Fruit fly (Drosophila melanogaster): ENCODE results near the gene ttm3.

ttm3 gene

dm6 chr2L:22065243-22065642, 14.2 kb upstream of the ttm3 start, which contains the start of gene CG42597:
CG42597 (minus strand) TSS chr2L:22065343.
- TF ChIP-seq Sox102F (GFP tag; optimal IDR thresholded peaks at IDR 0.05) (no peak), Blimp-1 (GFP tag; optimal IDR thresholded peaks at IDR 0.05) (no peak), CG11762 (GFP tag; optimal IDR thresholded peaks at IDR 0.05; ENCODE audit: insufficient read depth) (no peak), CG8119 (GFP tag; IDR thresholded peaks at IDR 0.05) (no peak), Eip75B (GFP tag; optimal IDR thresholded peaks at IDR 0.05) (no peak), Sox15 (GFP tag; optimal IDR thresholded peaks at IDR 0.05) (no peak), acj6 (GFP tag; optimal IDR thresholded peaks at IDR 0.05) (no peak), eg (GFP tag; IDR thresholded peaks at IDR 0.05) (no peak), CG11902 (GFP tag; optimal IDR thresholded peaks at IDR 0.05) (no peak), cyc (GFP tag; optimal IDR thresholded peaks at IDR 0.05) (no peak), Gug (GFP tag; IDR thresholded peaks at IDR 0.05) (no peak), fkh (GFP tag; optimal IDR thresholded peaks at IDR 0.05) (no peak)

DNA sequence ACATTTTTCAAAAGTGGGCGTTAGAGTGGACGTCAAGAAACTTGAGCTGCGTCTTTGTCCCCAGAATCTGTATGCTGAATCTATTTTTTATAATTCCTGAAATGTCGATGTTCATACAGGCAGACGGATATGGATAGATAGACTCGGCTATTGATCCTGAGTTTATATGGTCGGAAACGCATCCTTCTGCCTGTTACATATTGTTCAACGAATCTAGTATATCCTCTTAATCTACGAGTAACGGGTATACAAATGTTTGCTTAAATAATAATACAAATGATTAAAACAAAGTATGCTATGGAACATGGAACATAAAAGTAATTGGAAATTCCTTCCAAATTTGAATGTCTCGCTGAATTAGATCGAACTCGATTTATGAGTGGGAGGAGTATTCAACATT, 8.6 kb upstream of the ttm3 start, which contains the start of gene tplus3a:
tplus3a (plus strand) TSS at position 301 of the 400 bp plus-strand sequence.
- TF ChIP-seq CG4318 (GFP tag; optimal IDR thresholded peaks at IDR 0.05): no peak
- TF ChIP-seq CG10669 (GFP tag; optimal IDR thresholded peaks at IDR 0.05): no peak
- no peak for TF ChIP-seq Hr39 (GFP tag; optimal IDR thresholded peaks at IDR 0.05)
- no peak for TF ChIP-seq dac (GFP tag; optimal IDR thresholded peaks at IDR 0.05)
- no peak for TF ChIP-seq cyc (GFP tag; optimal IDR thresholded peaks at IDR 0.05)
- no peak for TF ChIP-seq spab (GFP tag; optimal IDR thresholded peaks at IDR 0.05)
- no peak for TF ChIP-seq CG6792 (GFP tag; optimal IDR thresholded peaks at IDR 0.05)
- TF ChIP-seq lz (GFP tag; optimal IDR thresholded peaks at IDR 0.05): no peak
- TF ChIP-seq CG6808 (GFP tag; optimal IDR thresholded peaks at IDR 0.05): no peak
- no peak for TF ChIP-seq Sox14 (GFP tag; optimal IDR thresholded peaks at IDR 0.05)
- TF ChIP-seq dsx (GFP tag; optimal IDR thresholded peaks at IDR 0.05; ENCODE audit: poor library complexity, severe bottlenecking): no peak
- TF ChIP-seq Sox102F (GFP tag; optimal IDR thresholded peaks at IDR 0.05): no peak
- TF ChIP-seq topi (GFP tag; optimal IDR thresholded peaks at IDR 0.05): no peak
- no peak for TF ChIP-seq net (GFP tag; optimal IDR thresholded peaks at IDR 0.05)
- TF ChIP-seq CG6276 (GFP tag; optimal IDR thresholded peaks at IDR 0.05): no peak
- no peak for TF ChIP-seq CG11294 (GFP tag; IDR thresholded peaks at IDR 0.05)
- TF ChIP-seq CG8319 (GFP tag; optimal IDR thresholded peaks at IDR 0.05): no peak

DNA sequence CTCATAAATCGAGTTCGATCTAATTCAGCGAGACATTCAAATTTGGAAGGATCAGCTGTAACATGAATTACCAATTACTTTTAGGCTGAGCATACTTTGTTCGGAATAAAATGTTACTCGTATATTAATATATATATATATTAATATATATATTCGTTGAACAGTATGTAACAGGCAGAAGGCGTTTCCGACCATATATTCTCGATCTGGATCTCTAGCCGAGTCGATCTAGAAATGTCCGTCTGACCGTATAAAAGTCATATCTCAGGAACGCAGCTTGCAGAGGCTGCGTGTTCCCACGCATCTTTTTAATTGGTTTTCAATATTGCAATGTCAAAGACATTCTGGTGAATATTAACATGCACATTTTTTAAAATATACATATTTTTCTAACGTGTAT, 24.9 kb downstream of the ttm3 start, which contains the start of gene tplus3b:
tplus3b (minus strand) TSS at position 101 of the 400 bp plus-strand sequence.
- TF ChIP-seq CG11294 (GFP tag; IDR thresholded peaks at IDR 0.05) (no peak), CG6854 (GFP tag; optimal IDR thresholded peaks at IDR 0.05) (no peak), CG34406 (GFP tag; optimal IDR thresholded peaks at IDR 0.05) (no peak), eg (GFP tag; IDR thresholded peaks at IDR 0.05) (no peak), fd85E (GFP tag; optimal IDR thresholded peaks at IDR 0.05) (no peak), spab (GFP tag; optimal IDR thresholded peaks at IDR 0.05) (no peak), esn (GFP tag; optimal IDR thresholded peaks at IDR 0.05) (no peak)

DNA sequence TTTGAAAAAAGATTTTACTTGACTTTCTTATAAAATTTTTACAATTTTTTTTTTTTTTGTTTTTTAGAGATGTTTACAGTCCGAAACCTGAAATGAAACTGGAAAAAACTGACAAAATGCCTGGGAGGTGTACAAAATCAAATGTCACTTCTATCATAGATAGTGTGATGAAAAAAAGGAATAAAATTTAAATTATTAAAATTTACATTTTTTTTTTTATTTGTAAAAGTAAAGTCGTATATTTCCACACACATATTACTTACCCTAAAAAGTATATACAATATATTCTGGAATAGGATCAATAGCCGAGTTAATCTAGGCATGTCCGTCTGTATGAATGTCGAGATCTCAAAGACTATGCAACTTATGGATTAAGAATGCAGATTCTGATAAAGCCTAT, 26.0 kb downstream of the ttm3 start, which contains the start of gene CG15219:
CG15219 (minus strand) TSS at position 101 of the 400 bp plus-strand sequence.
- TF ChIP-seq Eip78C (GFP tag) (no peak), CG6163 (GFP tag; IDR thresholded peaks at IDR 0.05) (no peak), CG8119 (GFP tag; IDR thresholded peaks at IDR 0.05) (no peak), CG15336 (GFP tag; IDR thresholded peaks at IDR 0.05) (no peak), CG31627 (GFP tag; optimal IDR thresholded peaks at IDR 0.05) (no peak), Smox (GFP tag; optimal IDR thresholded peaks at IDR 0.05) (no peak), vri (GFP tag; optimal IDR thresholded peaks at IDR 0.05) (no peak), CG11902 (GFP tag; optimal IDR thresholded peaks at IDR 0.05) (no peak), CG11762 (GFP tag; optimal IDR thresholded peaks at IDR 0.05; ENCODE audit: insufficient read depth) (no peak), CG8319 (GFP tag; optimal IDR thresholded peaks at IDR 0.05) (no peak)

All from whole organism, prepupa.